Fruit fly (Drosophila melanogaster): ENCODE data around the gene GATAd.

The GATAd gene

dm6 chr2L:10376276-10376675 lies 42.7 kb downstream of the GATAd start:
- TF ChIP-seq spab (GFP tag; optimal IDR thresholded peaks at IDR 0.05) = no peak
- no peak for TF ChIP-seq cyc (GFP tag; optimal IDR thresholded peaks at IDR 0.05)
- no peak for TF ChIP-seq fd59A (GFP tag; optimal IDR thresholded peaks at IDR 0.05)
- no peak for TF ChIP-seq Eip75B (GFP tag; optimal IDR thresholded peaks at IDR 0.05)
- no peak for TF ChIP-seq CG3919 (GFP tag; optimal IDR thresholded peaks at IDR 0.05)
- no peak for TF ChIP-seq CG8119 (GFP tag; IDR thresholded peaks at IDR 0.05)
- no peak for TF ChIP-seq Eip93F (GFP tag; optimal IDR thresholded peaks at IDR 0.05)
- TF ChIP-seq Eip78C (GFP tag) = no peak
- TF ChIP-seq CG31627 (GFP tag; optimal IDR thresholded peaks at IDR 0.05) = no peak
- TF ChIP-seq eg (GFP tag; IDR thresholded peaks at IDR 0.05) = no peak
- TF ChIP-seq CG11902 (GFP tag; optimal IDR thresholded peaks at IDR 0.05) = no peak
- TF ChIP-seq dsx (GFP tag; optimal IDR thresholded peaks at IDR 0.05; ENCODE audit: poor library complexity, severe bottlenecking) = no peak
- TF ChIP-seq achi (GFP tag; optimal IDR thresholded peaks at IDR 0.05) = no peak
- no peak for TF ChIP-seq CG6792 (GFP tag; optimal IDR thresholded peaks at IDR 0.05)

- TF ChIP-seq OdsH (GFP tag; optimal IDR thresholded peaks at IDR 0.05) (no peak), fd85E (GFP tag; optimal IDR thresholded peaks at IDR 0.05) (no peak)
Measured at dm6 chr2L:10378631-10379030, 45.1 kb downstream of the GATAd start.

- TF ChIP-seq Sox15 (GFP tag; optimal IDR thresholded peaks at IDR 0.05) (no peak), Eip78C (GFP tag) (peak; percentile 18)
Measured at dm6 chr2L:10379865-10380264, 46.3 kb downstream of the GATAd start, which contains the start of gene gny. Gene gny (plus strand): TSS chr2L:10380103.

dm6 chr2L:10381890-10382450 lies 48.4 kb downstream of the GATAd start, which contains the start of gene CG5096:
Gene CG5096 (plus strand): TSS chr2L:10382263.
- TF ChIP-seq achi (GFP tag; optimal IDR thresholded peaks at IDR 0.05) = no peak
- TF ChIP-seq CG32006 (GFP tag; optimal IDR thresholded peaks at IDR 0.05) = no peak
- no peak for TF ChIP-seq salr (GFP tag; optimal IDR thresholded peaks at IDR 0.05)
- TF ChIP-seq Lpt (GFP tag; optimal IDR thresholded peaks at IDR 0.05) = no peak
- no peak for TF ChIP-seq CG6276 (GFP tag; optimal IDR thresholded peaks at IDR 0.05)
- TF ChIP-seq CG3919 (GFP tag; optimal IDR thresholded peaks at IDR 0.05) = no peak
- peak; percentile 60 for TF ChIP-seq acj6 (GFP tag; optimal IDR thresholded peaks at IDR 0.05)
- TF ChIP-seq CG4318 (GFP tag; optimal IDR thresholded peaks at IDR 0.05) = no peak
- no peak for TF ChIP-seq vri (GFP tag; optimal IDR thresholded peaks at IDR 0.05)
- TF ChIP-seq CG9139 (GFP tag; optimal IDR thresholded peaks at IDR 0.05) = no peak
- TF ChIP-seq eg (GFP tag; IDR thresholded peaks at IDR 0.05) = no peak
- TF ChIP-seq Eip78C (GFP tag) = peak; percentile 92
- peak; percentile 81 for TF ChIP-seq esn (GFP tag; optimal IDR thresholded peaks at IDR 0.05)
- TF ChIP-seq Eip75B (GFP tag; optimal IDR thresholded peaks at IDR 0.05) = peak; percentile 72
- TF ChIP-seq CG11762 (GFP tag; optimal IDR thresholded peaks at IDR 0.05; ENCODE audit: insufficient read depth) = peak; percentile 34
- TF ChIP-seq lz (GFP tag; optimal IDR thresholded peaks at IDR 0.05) = peak; percentile 66
- TF ChIP-seq CG34406 (GFP tag; optimal IDR thresholded peaks at IDR 0.05) = peak; percentile 73
- no peak for TF ChIP-seq svp (GFP tag)
- no peak for TF ChIP-seq Smox (GFP tag; optimal IDR thresholded peaks at IDR 0.05)
- TF ChIP-seq CG16779 (tag; optimal IDR thresholded peaks at IDR 0.05) = no peak
- TF ChIP-seq Hr4 (GFP tag; optimal IDR thresholded peaks at IDR 0.05) = peak; percentile 54
- peak; percentile 80 for TF ChIP-seq Met (GFP tag; optimal IDR thresholded peaks at IDR 0.05)
- TF ChIP-seq CG11902 (GFP tag; optimal IDR thresholded peaks at IDR 0.05) = peak; percentile 14
- no peak for TF ChIP-seq fd85E (GFP tag; optimal IDR thresholded peaks at IDR 0.05)
- peak; percentile 39 for TF ChIP-seq CG3032 (tag; optimal IDR thresholded peaks at IDR 0.05)
- peak; percentile 36 for TF ChIP-seq CG8319 (GFP tag; optimal IDR thresholded peaks at IDR 0.05)
- no peak; the same call in 1 of the 3 replicates for TF ChIP-seq CG8119 (GFP tag; IDR thresholded peaks at IDR 0.05)
- TF ChIP-seq Hr39 (GFP tag; optimal IDR thresholded peaks at IDR 0.05) = no peak
- no peak for TF ChIP-seq CG1621 (tag; optimal IDR thresholded peaks at IDR 0.05)
- TF ChIP-seq topi (GFP tag; optimal IDR thresholded peaks at IDR 0.05) = peak; percentile 76
- TF ChIP-seq CG6854 (GFP tag; optimal IDR thresholded peaks at IDR 0.05) = no peak
- TF ChIP-seq CG6808 (GFP tag; optimal IDR thresholded peaks at IDR 0.05) = no peak
- TF ChIP-seq Eip93F (GFP tag; optimal IDR thresholded peaks at IDR 0.05) = peak; percentile 81
- peak; percentile 55 for TF ChIP-seq OdsH (GFP tag; optimal IDR thresholded peaks at IDR 0.05)
- TF ChIP-seq pdm3 (GFP tag; optimal IDR thresholded peaks at IDR 0.05) = no peak
- TF ChIP-seq CG15336 (GFP tag; IDR thresholded peaks at IDR 0.05) = peak; percentile 67
- no peak; the same call in 1 of the 2 replicates for TF ChIP-seq Gug (GFP tag; IDR thresholded peaks at IDR 0.05)
- peak; percentile 69 for TF ChIP-seq CG8632 (GFP tag; optimal IDR thresholded peaks at IDR 0.05)

All from whole organism, prepupa.